Fruit fly (Drosophila melanogaster) whole organism, pupa: Measurements from ENCODE around the gene CG31802.
A peak's percentile ranks its signal among the peaks of the same experiment; 100 is the strongest.

Experiments used
- D1 ChIP-seq: fragments of 200-800 bp; sonication (Bioruptor generic); optimal IDR thresholded peaks from 2 replicates; lab custom pipeline; 2018; ENCODE audit warnings: missing biosample characterization, mild to moderate bottlenecking, missing genetic modification characterization, moderate library complexity
- fd96Ca ChIP-seq: fragments of 200-800 bp; sonication (Bioruptor generic); IDR thresholded peaks from 3 replicates; pipeline ENCODE4 v1.3.6; 2022; ENCODE audit warnings: missing biosample characterization, missing genetic modification characterization

Gene CG31802

dm6 chr2L:18158622-18159043 lies 50.4 kb downstream of the CG31802 start:
- TF ChIP-seq D1 (tag; lab: Kevin White, UChicago) (peak; percentile 71), fd96Ca (GFP tag; lab: Robert Waterston, UW) (no peak)
